Worm (Caenorhabditis elegans): ENCODE measurements around the gene F46F5.16.

Gene F46F5.16

DNA sequence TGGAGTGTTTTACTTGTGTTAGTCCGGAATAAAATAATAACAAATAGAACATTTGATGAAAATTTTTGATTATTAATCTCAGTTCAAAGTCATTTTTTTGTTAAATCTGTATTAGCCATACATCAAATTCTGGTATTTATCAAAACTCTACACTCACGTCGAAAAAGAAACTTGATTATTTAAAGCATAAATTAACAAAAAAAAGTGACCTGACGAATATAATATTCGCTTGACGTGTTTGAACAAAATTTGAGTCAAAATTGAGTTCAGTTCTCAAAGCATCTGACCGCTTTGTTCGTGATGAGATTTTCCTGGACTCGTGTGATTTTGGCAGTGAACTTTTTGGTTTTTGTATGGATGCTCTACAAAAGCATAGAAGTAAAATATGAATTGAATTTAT is 36.5 kb downstream of the F46F5.16 start, which contains the start of gene F46F5.10:
TSS of gene F46F5.10 (plus strand) at position 301 of the 400 bp plus-strand sequence.
- TF ChIP-seq elt-3 (tag; optimal IDR thresholded peaks at IDR 0.05), result no peak
- TF ChIP-seq sma-9 (GFP tag; optimal IDR thresholded peaks at IDR 0.05), result no peak
- no peak for TF ChIP-seq sma-9 (tag; optimal IDR thresholded peaks at IDR 0.05)
- no peak for TF ChIP-seq gmeb-1 (tag; optimal IDR thresholded peaks at IDR 0.05)
- TF ChIP-seq peb-1 (tag; optimal IDR thresholded peaks at IDR 0.05), result no peak

DNA sequence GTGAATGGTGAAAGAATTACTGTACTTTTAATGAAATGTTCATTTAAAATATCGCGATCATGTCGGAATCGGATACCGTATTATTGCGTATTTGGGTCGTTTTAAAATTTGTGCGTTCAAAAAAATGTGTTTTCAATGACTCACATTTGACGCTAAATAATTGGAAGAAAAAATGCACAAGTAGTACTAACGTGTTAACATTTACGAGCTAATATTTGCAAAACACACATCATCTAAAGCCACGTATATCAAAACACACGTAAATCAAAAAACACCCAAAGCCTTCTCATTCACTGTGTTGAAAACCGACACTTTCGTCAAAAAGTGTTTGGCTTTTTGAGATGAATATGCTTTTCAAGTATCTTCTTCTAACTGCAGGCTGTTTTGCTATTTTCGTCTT is 38.5 kb downstream of the F46F5.16 start, which contains the start of gene F28A10.1:
TSS of gene F28A10.1 (plus strand) at position 301 of the 400 bp plus-strand sequence.
- TF ChIP-seq lin-39 (tag; optimal IDR thresholded peaks at IDR 0.05), result no peak
- no peak for TF ChIP-seq elt-3 (tag; optimal IDR thresholded peaks at IDR 0.05)
- TF ChIP-seq blmp-1 (tag; optimal IDR thresholded peaks at IDR 0.05; ENCODE audit: insufficient read depth), result no peak
- no peak for TF ChIP-seq aly-2 (tag; optimal IDR thresholded peaks at IDR 0.05)
- no peak for TF ChIP-seq lin-13 (GFP tag; optimal IDR thresholded peaks at IDR 0.05)
- no peak for TF ChIP-seq Y55F3AM.14 (GFP tag; optimal IDR thresholded peaks at IDR 0.05)
- TF ChIP-seq R02D3.7 (tag; optimal IDR thresholded peaks at IDR 0.05), result no peak
- TF ChIP-seq nhr-6 (tag; optimal IDR thresholded peaks at IDR 0.05), result no peak
- no peak for TF ChIP-seq egl-27 (tag; optimal IDR thresholded peaks at IDR 0.05)
- TF ChIP-seq crh-2 (tag; optimal IDR thresholded peaks at IDR 0.05), result no peak
- TF ChIP-seq lin-11 (tag; optimal IDR thresholded peaks at IDR 0.05), result no peak
- no peak for TF ChIP-seq gmeb-1 (tag; optimal IDR thresholded peaks at IDR 0.05)
- TF ChIP-seq ama-1 (optimal IDR thresholded peaks at IDR 0.05), result no peak
- TF ChIP-seq nhr-23 (tag; optimal IDR thresholded peaks at IDR 0.05), result no peak
- TF ChIP-seq nhr-129 (tag; optimal IDR thresholded peaks at IDR 0.05), result no peak
